Worm (Caenorhabditis elegans) whole organism, midembryonic: ENCODE results near the gene ZK1240.5.

Experiments
- T22C8.4 ChIP-seq: fragments of 200-800 bp; sonication (Bioruptor generic); IDR thresholded peaks from 2 replicates; pipeline ENCODE4 v1.3.6; 2022; ENCODE audit warnings: missing genetic modification characterization, missing compliant biosample characterization
- klf-2 ChIP-seq: fragments of 200-800 bp; sonication (Bioruptor generic); conservative IDR thresholded peaks from 2 replicates; pipeline ENCODE4 v1.3.6; 2022; ENCODE audit warnings: missing genetic modification reagents, missing genetic modification characterization, missing compliant biosample characterization
- ref-1 ChIP-seq: fragments of 200-800 bp; sonication (Bioruptor generic); conservative IDR thresholded peaks from 2 replicates; pipeline ENCODE4 v1.3.6; 2022; ENCODE audit warnings: missing genetic modification reagents, missing genetic modification characterization, missing compliant biosample characterization
- tab-1 ChIP-seq: fragments of 200-800 bp; sonication (Bioruptor generic); IDR thresholded peaks from 2 replicates; pipeline ENCODE4 v1.3.6; 2022; ENCODE audit warnings: missing genetic modification characterization, missing compliant biosample characterization
- ztf-29 ChIP-seq: fragments of 200-800 bp; sonication (Bioruptor generic); IDR thresholded peaks from 2 replicates; pipeline ENCODE4 v1.3.6; 2022; ENCODE audit warnings: missing genetic modification reagents, missing genetic modification characterization, missing compliant biosample characterization

ce11 chrII:2340974-2341373, 23.2 kb upstream of the ZK1240.5 start:
- no peak for TF ChIP-seq tab-1
- TF ChIP-seq klf-2: no peak
- no peak for TF ChIP-seq ztf-29 (GFP tag; lab: Robert Waterston, UW)
- no peak for TF ChIP-seq ref-1
- no peak for TF ChIP-seq T22C8.4 (GFP tag; lab: Robert Waterston, UW)
